Fruit fly (Drosophila melanogaster): ENCODE results near the gene Arp10.

The Arp10 gene

DNA sequence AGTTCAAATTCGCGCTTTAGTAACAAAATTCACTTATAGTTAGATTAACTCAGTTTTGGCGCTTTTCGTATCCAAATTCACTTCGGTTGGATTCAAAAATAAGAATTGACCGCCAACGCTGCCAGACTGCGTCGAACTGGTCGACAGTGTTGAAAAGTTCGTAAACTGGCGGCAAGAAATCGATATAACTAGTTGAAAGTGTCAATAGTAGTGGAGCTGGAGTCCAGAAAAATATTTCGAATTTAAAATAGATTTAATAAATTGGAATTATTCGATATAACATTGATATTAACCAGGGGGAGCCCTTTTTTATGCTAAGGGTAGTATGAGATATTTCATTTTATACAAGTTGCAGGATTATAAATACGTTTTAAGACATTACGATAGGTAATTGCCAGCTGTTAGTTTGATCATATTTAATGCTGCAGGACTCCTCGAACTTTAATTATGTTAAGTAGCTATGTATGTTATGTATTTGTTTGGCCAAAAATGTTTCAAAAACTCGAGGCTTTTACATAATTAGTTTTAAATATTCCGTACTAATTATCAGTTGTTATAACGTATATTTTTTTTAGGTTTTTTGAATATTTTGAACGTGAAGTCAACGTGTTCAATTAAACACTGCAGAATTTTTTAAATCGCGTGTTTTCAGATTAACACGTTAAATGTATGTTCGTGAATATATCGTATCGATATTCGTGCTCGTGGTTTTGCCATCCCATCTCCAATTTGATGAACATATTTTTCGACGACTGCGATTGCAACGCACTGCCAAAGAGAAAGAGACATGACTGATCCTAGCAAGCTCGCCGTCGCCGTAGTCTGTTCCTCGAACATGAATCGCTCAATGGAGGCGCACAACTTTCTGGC, 18.1 kb upstream of the Arp10 start, which contains the start of the genes CG14223 and Ssu72:
Gene CG14223, minus strand, starts transcription at position 113 of the 870 bp plus-strand sequence.
Gene Ssu72, plus strand, starts transcription at position 703 of the 870 bp plus-strand sequence.
- TF ChIP-seq CG17801 (GFP tag; optimal IDR thresholded peaks at IDR 0.05; ENCODE audit: partially characterized antibody): no peak

- TF ChIP-seq CG17801 (GFP tag; optimal IDR thresholded peaks at IDR 0.05; ENCODE audit: partially characterized antibody): no peak
Measured at dm6 chrX:19663196-19663858, 17.4 kb upstream of the Arp10 start.

DNA sequence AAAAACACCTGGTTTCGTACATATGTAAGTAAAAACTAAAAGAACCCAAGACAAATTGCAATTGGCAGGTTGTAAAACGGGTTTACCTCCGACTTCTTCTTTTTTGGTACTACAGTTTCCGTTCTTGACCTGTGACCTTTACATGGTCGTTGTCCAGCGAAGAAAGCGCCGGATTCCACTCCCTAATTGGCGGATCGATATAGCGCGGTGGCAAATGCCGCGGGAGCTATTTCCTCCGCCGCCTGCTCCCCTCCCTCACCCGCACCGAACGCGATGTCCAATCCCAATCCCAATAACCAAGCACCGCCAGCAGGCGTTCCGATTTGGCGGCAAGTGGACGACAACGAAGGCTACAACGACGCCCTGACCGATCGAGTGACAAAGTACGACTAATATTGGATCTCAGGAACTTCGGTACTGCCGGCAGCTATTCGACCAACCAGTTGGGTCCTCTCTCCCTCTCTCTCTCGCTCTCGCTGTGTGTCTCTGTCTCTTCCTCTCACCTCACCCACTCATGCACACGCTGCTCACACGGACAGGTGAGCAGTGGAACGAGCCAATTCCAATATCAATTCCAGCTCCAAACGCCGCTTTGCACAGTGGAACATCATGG, 16.7 kb upstream of the Arp10 start:
- peak; percentile 48 for TF ChIP-seq CG17801 (GFP tag; optimal IDR thresholded peaks at IDR 0.05; ENCODE audit: partially characterized antibody)

dm6 chrX:19651757-19652419, 5.9 kb upstream of the Arp10 start, which contains the start of the genes Ranbp21 and Elys:
Gene Ranbp21, minus strand, starts transcription at chrX:19652269.
Gene Elys, plus strand, starts transcription at chrX:19652305.
- peak; percentile 13 for TF ChIP-seq CG17801 (GFP tag; optimal IDR thresholded peaks at IDR 0.05; ENCODE audit: partially characterized antibody)

DNA sequence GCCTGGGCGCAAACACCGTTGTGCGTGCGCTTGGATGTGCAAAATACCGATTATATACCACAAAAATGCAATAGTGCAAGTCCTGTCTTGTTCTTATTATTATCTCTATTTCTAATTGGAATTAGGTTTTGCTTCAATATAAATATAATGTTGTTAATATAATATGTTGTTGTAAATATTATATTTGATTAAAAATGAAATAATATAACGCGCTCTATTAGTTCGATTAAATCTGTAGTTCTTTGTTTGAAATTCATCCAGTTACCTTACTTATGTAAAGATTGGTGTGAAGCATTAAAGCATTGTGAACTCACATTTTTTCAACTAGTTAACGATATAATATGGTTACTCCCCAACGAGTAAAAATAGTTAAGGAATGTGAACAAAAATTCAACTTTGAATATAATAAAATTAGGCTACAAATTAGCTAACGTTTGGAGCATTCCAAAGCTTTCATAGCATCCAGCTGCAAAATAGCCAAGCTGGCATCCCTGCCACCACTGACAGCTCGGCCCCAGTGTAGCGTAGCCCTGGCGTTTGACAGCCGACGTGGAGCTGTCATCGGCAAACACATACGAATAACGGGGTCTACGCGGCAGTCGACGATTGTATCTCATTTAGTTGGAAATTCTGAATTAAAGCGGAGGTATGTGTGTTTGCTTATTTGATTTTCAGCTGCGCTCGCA, 3.0 kb downstream of the Arp10 start, which contains the start of the genes CG12237 and Sec61gamma:
Gene CG12237, minus strand, starts transcription at position 51 of the 686 bp plus-strand sequence.
Gene Sec61gamma, plus strand, starts transcription at position 509 of the 686 bp plus-strand sequence.
- TF ChIP-seq CG17801 (GFP tag; optimal IDR thresholded peaks at IDR 0.05; ENCODE audit: partially characterized antibody): peak; percentile 45

dm6 chrX:19640707-19641248, 5.2 kb downstream of the Arp10 start:
- TF ChIP-seq CG17801 (GFP tag; optimal IDR thresholded peaks at IDR 0.05; ENCODE audit: partially characterized antibody): no peak

- TF ChIP-seq CG17801 (GFP tag; optimal IDR thresholded peaks at IDR 0.05; ENCODE audit: partially characterized antibody): no peak
Measured at dm6 chrX:19638328-19638940, 7.5 kb downstream of the Arp10 start, which contains the start of gene Rcd-1. Gene Rcd-1, plus strand, starts transcription at chrX:19638767.

DNA sequence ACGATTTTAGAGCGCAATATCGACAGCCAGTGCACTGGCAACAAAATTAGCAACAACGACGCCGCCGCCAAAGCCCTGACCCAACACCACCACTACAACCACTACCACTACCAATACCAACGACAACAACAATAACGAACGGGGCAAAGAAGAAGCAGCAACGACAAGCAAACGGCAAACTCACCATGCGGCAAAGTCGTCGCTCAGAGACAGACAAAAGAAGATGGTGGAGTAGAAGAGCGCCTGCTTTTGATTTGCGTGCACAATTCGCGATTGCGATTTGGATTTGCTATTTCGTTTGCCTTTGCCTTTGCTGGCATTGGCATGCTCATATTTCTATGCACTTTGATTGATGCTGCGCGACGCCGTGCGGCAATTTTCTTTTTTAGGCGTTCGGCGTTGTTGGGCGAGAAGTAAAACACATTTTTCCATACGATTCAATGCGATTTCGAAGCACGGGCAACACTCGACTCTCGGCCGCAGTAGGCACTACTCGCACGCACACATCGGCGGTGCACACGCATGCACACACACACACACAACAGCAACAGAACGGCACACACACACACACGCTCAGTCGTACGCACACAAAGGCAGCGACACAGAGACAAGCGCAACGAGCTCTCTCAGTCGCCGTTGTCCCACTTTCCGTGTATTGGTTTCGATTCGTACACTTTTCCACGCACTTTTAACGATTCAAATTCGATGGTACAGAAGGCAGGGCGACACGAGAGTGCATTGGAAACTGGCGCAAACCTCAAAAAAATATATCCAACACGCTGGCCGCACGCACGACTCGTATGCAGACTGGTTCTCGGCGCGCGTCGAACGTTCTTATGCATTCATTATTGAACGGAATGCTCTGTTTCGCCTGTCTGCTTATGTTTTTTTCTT, 8.3 kb downstream of the Arp10 start:
- peak; percentile 25 for TF ChIP-seq CG17801 (GFP tag; optimal IDR thresholded peaks at IDR 0.05; ENCODE audit: partially characterized antibody)

dm6 chrX:19637002-19637420, 9.0 kb downstream of the Arp10 start:
- TF ChIP-seq CG17801 (GFP tag; optimal IDR thresholded peaks at IDR 0.05; ENCODE audit: partially characterized antibody): no peak

DNA sequence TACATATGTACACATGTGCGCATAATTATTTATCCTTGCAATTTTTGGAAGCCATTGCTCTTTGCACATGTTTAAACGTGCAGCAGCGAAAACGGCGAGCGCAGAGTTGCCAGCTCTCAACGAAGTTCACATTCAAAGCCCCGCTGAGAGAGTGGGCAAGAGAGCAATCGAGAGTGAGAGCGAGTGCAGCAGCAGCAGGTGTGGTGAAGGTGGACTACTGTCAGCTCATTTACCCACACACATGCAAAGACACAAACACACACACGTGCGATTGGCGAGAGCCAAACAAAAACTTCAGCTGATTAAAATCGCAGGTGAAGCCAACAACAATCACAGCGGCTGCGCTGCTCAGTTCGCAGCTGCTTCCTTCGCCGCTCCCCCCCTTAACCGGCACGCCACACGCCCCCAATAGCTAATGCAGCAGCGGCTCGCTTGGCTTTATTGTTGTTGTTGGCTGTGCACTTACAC, 14.6 kb downstream of the Arp10 start:
- peak; percentile 35 for TF ChIP-seq CG17801 (GFP tag; optimal IDR thresholded peaks at IDR 0.05; ENCODE audit: partially characterized antibody)

dm6 chrX:19625405-19625804, 20.6 kb downstream of the Arp10 start, which contains the start of gene CG14212:
Gene CG14212, plus strand, starts transcription at chrX:19625705.
- no peak for TF ChIP-seq CG17801 (GFP tag; optimal IDR thresholded peaks at IDR 0.05; ENCODE audit: partially characterized antibody)

DNA sequence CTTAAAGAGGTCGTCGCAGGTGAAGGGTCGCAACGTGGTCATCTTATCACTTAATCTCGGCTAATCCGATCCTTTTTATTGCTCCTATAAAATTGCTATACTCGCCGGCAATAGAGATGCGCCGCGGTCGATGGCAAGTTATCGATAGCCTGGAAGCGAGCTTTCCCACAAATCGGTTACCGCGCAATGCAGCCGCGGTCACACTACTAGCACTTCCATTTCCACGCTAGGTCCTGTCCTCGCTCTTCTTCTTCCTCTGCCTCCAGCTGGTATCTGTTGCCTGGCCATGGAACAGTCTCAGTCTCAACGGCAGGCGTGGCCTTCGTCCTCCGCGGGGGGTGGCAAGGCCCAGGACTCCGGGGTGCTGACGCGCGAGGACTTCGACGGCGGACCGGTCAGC, 23.1 kb downstream of the Arp10 start, which contains the start of the genes Naa20A and MKP-4:
Gene Naa20A, minus strand, starts transcription at position 151 of the 400 bp plus-strand sequence.
Gene MKP-4, plus strand, starts transcription at position 191 of the 400 bp plus-strand sequence.
- no peak for TF ChIP-seq CG17801 (GFP tag; optimal IDR thresholded peaks at IDR 0.05; ENCODE audit: partially characterized antibody)
